Fruit fly (Drosophila melanogaster) whole organism, embryonic: ENCODE results near the gene CG34462.

Experiments
- Antp ChIP-seq: fragments of 200-800 bp; sonication (Bioruptor generic); optimal IDR thresholded peaks from 3 replicates; lab custom pipeline; 2016; ENCODE audit warnings: missing biosample characterization, missing genetic modification characterization
- Atf-2 ChIP-seq: fragments of 200-800 bp; sonication (Bioruptor generic); optimal IDR thresholded peaks from 2 replicates; lab custom pipeline; 2016; ENCODE audit warnings: missing biosample characterization, missing genetic modification characterization
- Blimp-1 ChIP-seq: fragments of 200-800 bp; sonication (Bioruptor generic); optimal IDR thresholded peaks from 3 replicates; lab custom pipeline; 2018; ENCODE audit warnings: missing biosample characterization, missing genetic modification characterization, mild to moderate bottlenecking, moderate library complexity, missing genetic modification reagents
- CG11085 ChIP-seq: fragments of 200-800 bp; sonication (Bioruptor generic); IDR thresholded peaks from 2 replicates; pipeline ENCODE4 v1.3.6; 2022; ENCODE audit warnings: missing biosample characterization, missing genetic modification characterization
- CG11696 ChIP-seq: fragments of 200-800 bp; sonication (Bioruptor generic); IDR thresholded peaks from 2 replicates; pipeline ENCODE4 v1.3.6; 2022; ENCODE audit warnings: missing biosample characterization, missing genetic modification characterization
- CG12391 ChIP-seq: fragments of 200-800 bp; sonication (Bioruptor generic); optimal IDR thresholded peaks from 3 replicates; lab custom pipeline; 2018; ENCODE audit warnings: missing biosample characterization, mild to moderate bottlenecking, missing genetic modification characterization, moderate library complexity
- CG14667 ChIP-seq: fragments of 200-800 bp; sonication (Bioruptor generic); IDR thresholded peaks from 2 replicates; pipeline ENCODE4 v1.3.6; 2022; ENCODE audit warnings: missing biosample characterization, missing genetic modification characterization
- CG16813 ChIP-seq: fragments of 200-800 bp; sonication (Bioruptor generic); IDR thresholded peaks from 3 replicates; pipeline ENCODE4 v1.3.6; 2022; ENCODE audit warnings: missing biosample characterization, missing genetic modification characterization; ENCODE audit not compliant: partially characterized antibody
- CG17328 ChIP-seq: fragments of 200-800 bp; sonication (Bioruptor generic); IDR thresholded peaks from 2 replicates; pipeline ENCODE4 v1.3.6; 2022; ENCODE audit warnings: missing biosample characterization, missing genetic modification characterization
- CG17361 ChIP-seq: fragments of 200-800 bp; sonication (Bioruptor generic); IDR thresholded peaks from 3 replicates; pipeline ENCODE4 v1.3.6; 2022; ENCODE audit warnings: missing biosample characterization, missing genetic modification characterization
- CG2120 ChIP-seq: fragments of 200-800 bp; sonication (Bioruptor generic); optimal IDR thresholded peaks from 3 replicates; lab custom pipeline; 2016; ENCODE audit warnings: missing biosample characterization, missing genetic modification characterization
- CG2712 ChIP-seq: fragments of 200-800 bp; optimal IDR thresholded peaks from 3 replicates; lab custom pipeline; 2019; ENCODE audit warnings: missing biosample characterization, mild to moderate bottlenecking, missing genetic modification characterization, moderate library complexity
- CG31441 ChIP-seq: fragments of 200-800 bp; sonication (Bioruptor generic); IDR thresholded peaks from 2 replicates; pipeline ENCODE4 v1.3.6; 2022; ENCODE audit warnings: missing biosample characterization, missing genetic modification characterization
- CG34376 ChIP-seq: fragments of 200-800 bp; sonication (Bioruptor generic); optimal IDR thresholded peaks from 2 replicates; lab custom pipeline; 2018; ENCODE audit warnings: missing biosample characterization, mild to moderate bottlenecking, missing genetic modification characterization
- CG4328 ChIP-seq: fragments of 200-800 bp; sonication (Bioruptor generic); optimal IDR thresholded peaks from 3 replicates; lab custom pipeline; 2017; ENCODE audit warnings: missing biosample characterization, missing genetic modification reagents, missing genetic modification characterization
- CG4404 ChIP-seq: fragments of 200-800 bp; sonication (Bioruptor generic); IDR thresholded peaks from 2 replicates; pipeline ENCODE4 v1.3.6; 2022; ENCODE audit warnings: missing biosample characterization, missing genetic modification characterization
- CG4617 ChIP-seq: fragments of 200-800 bp; sonication (Bioruptor generic); optimal IDR thresholded peaks from 3 replicates; lab custom pipeline; 2016; ENCODE audit warnings: missing biosample characterization, missing genetic modification characterization, borderline replicate concordance
- CG7357 ChIP-seq: fragments of 200-800 bp; sonication (Bioruptor generic); IDR thresholded peaks from 3 replicates; pipeline ENCODE4 v1.3.6; 2022; ENCODE audit warnings: missing biosample characterization, missing genetic modification characterization
- CHES-1-like ChIP-seq: fragments of 200-800 bp; sonication (Bioruptor generic); optimal IDR thresholded peaks from 2 replicates; lab custom pipeline; 2016; ENCODE audit warnings: missing biosample characterization, missing genetic modification characterization
- Camta ChIP-seq: fragments of 200-800 bp; sonication (Bioruptor generic); optimal IDR thresholded peaks from 2 replicates; lab custom pipeline; 2016; ENCODE audit warnings: missing biosample characterization, missing genetic modification characterization
- CoRest ChIP-seq: fragments of 200-800 bp; sonication (Bioruptor generic); optimal IDR thresholded peaks from 3 replicates; lab custom pipeline; 2018; ENCODE audit warnings: missing biosample characterization, mild to moderate bottlenecking, missing genetic modification characterization, moderate library complexity
- Dip3 ChIP-seq: fragments of 200-800 bp; sonication (Bioruptor generic); optimal IDR thresholded peaks from 3 replicates; lab custom pipeline; 2016; ENCODE audit warnings: missing biosample characterization, missing genetic modification characterization
- Dll ChIP-seq: fragments of 200-800 bp; sonication (Bioruptor generic); IDR thresholded peaks from 4 replicates; pipeline ENCODE4 v1.3.6; 2022; ENCODE audit warnings: missing biosample characterization, missing genetic modification characterization; ENCODE audit not compliant: partially characterized antibody
- Dp ChIP-seq: fragments of 200-800 bp; sonication (Bioruptor generic); optimal IDR thresholded peaks from 2 replicates; lab custom pipeline; 2018; ENCODE audit warnings: missing biosample characterization, mild to moderate bottlenecking, missing genetic modification characterization, moderate library complexity
- Drgx ChIP-seq: fragments of 200-800 bp; sonication (Bioruptor generic); IDR thresholded peaks from 2 replicates; pipeline ENCODE4 v1.3.6; 2022; ENCODE audit warnings: missing biosample characterization, missing genetic modification characterization
- E2f2 ChIP-seq: fragments of 200-800 bp; sonication (Bioruptor generic); IDR thresholded peaks from 2 replicates; pipeline ENCODE4 v1.3.6; 2022; ENCODE audit warnings: missing biosample characterization, missing genetic modification characterization
- GATAe ChIP-seq: fragments of 200-800 bp; sonication (Bioruptor generic); conservative IDR thresholded peaks from 2 replicates; pipeline ENCODE4 v1.3.6; 2022; ENCODE audit warnings: missing biosample characterization, missing genetic modification characterization
- Med ChIP-seq: fragments of 200-800 bp; sonication (Bioruptor generic); peaks from one replicate; lab custom pipeline; 2016; ENCODE audit warnings: missing biosample characterization, missing genetic modification characterization, mild to moderate bottlenecking, inconsistent platforms, moderate library complexity
- NK7.1 ChIP-seq: fragments of 200-800 bp; sonication (Bioruptor generic); optimal IDR thresholded peaks from 3 replicates; lab custom pipeline; 2016; ENCODE audit warnings: missing biosample characterization, missing genetic modification characterization
- Nf-YC ChIP-seq: fragments of 200-800 bp; optimal IDR thresholded peaks from 3 replicates; lab custom pipeline; 2019; ENCODE audit warnings: missing biosample characterization, mild to moderate bottlenecking, missing genetic modification characterization, moderate library complexity
- Opbp ChIP-seq: fragments of 200-800 bp; sonication (Bioruptor generic); IDR thresholded peaks from 3 replicates; pipeline ENCODE4 v1.3.6; 2022; ENCODE audit warnings: missing biosample characterization, missing genetic modification characterization; ENCODE audit not compliant: partially characterized antibody
- Taf1 ChIP-seq: fragments of 200-800 bp; sonication (Bioruptor generic); IDR thresholded peaks from 2 replicates; pipeline ENCODE4 v1.3.6; 2022; ENCODE audit warnings: missing biosample characterization, missing genetic modification characterization
- Vsx1 ChIP-seq: fragments of 200-800 bp; sonication (Bioruptor generic); optimal IDR thresholded peaks from 2 replicates; lab custom pipeline; 2017; ENCODE audit warnings: missing biosample characterization, mild to moderate bottlenecking, missing genetic modification characterization, missing genetic modification reagents
- ab ChIP-seq: fragments of 200-800 bp; sonication (Bioruptor generic); optimal IDR thresholded peaks from 2 replicates; lab custom pipeline; 2016; ENCODE audit warnings: missing biosample characterization, missing genetic modification characterization
- ash1 ChIP-seq: fragments of 200-800 bp; sonication (Bioruptor generic); optimal IDR thresholded peaks from 2 replicates; lab custom pipeline; 2018; ENCODE audit warnings: missing biosample characterization, mild to moderate bottlenecking, missing genetic modification characterization
- bowl ChIP-seq: fragments of 200-800 bp; sonication (Bioruptor generic); IDR thresholded peaks from 2 replicates; pipeline ENCODE4 v1.3.6; 2022; ENCODE audit warnings: missing biosample characterization, missing genetic modification characterization
- crp ChIP-seq, 2 experiments: fragments of 200-800 bp; sonication (Bioruptor generic); optimal IDR thresholded peaks; 2 replicates in 1 of 2; 3 replicates in 1 of 2; lab custom pipeline; 2017; ENCODE audit warnings: missing biosample characterization in 2 of 2, missing genetic modification characterization in 2 of 2, mild to moderate bottlenecking in 1 of 2, moderate library complexity in 1 of 2
- en ChIP-seq: fragments of 200-800 bp; sonication (Bioruptor generic); optimal IDR thresholded peaks from 2 replicates; lab custom pipeline; 2016; ENCODE audit warnings: missing biosample characterization, missing genetic modification characterization
- gcm ChIP-seq: fragments of 200-800 bp; sonication (Bioruptor generic); optimal IDR thresholded peaks from 2 replicates; lab custom pipeline; 2019; ENCODE audit warnings: missing biosample characterization, mild to moderate bottlenecking, missing genetic modification characterization, moderate library complexity
- gt ChIP-seq: fragments of 200-800 bp; sonication (Bioruptor generic); IDR thresholded peaks from 2 replicates; pipeline ENCODE4 v1.3.6; 2022; ENCODE audit warnings: missing biosample characterization, missing genetic modification characterization
- hth ChIP-seq: fragments of >200 bp; optimal IDR thresholded peaks from 2 replicates; lab custom pipeline; 2017; ENCODE audit warnings: inconsistent platforms
- insv ChIP-seq, 2 experiments: fragments of 200-800 bp; sonication (Bioruptor generic); optimal IDR thresholded peaks; 3 replicates each; lab custom pipeline; 2016 to 2018; ENCODE audit warnings: missing biosample characterization in 2 of 2, missing genetic modification characterization in 2 of 2
- jumu ChIP-seq: fragments of 200-800 bp; sonication (Bioruptor generic); optimal IDR thresholded peaks from 3 replicates; lab custom pipeline; 2016; ENCODE audit warnings: missing biosample characterization, missing genetic modification characterization
- onecut ChIP-seq: fragments of 200-800 bp; sonication (Bioruptor generic); IDR thresholded peaks from 2 replicates; pipeline ENCODE4 v1.3.6; 2022; ENCODE audit warnings: missing biosample characterization, missing genetic modification characterization
- phol ChIP-seq: fragments of 200-800 bp; sonication (Bioruptor generic); optimal IDR thresholded peaks from 3 replicates; lab custom pipeline; 2018; ENCODE audit warnings: missing biosample characterization, mild to moderate bottlenecking, missing genetic modification characterization, moderate library complexity
- rib ChIP-seq: fragments of 200-800 bp; sonication (Bioruptor generic); IDR thresholded peaks from 2 replicates; pipeline ENCODE4 v1.3.6; 2022; ENCODE audit warnings: missing biosample characterization, missing genetic modification characterization
- sd ChIP-seq: fragments of 200-800 bp; sonication (Bioruptor generic); optimal IDR thresholded peaks from 3 replicates; lab custom pipeline; 2018; ENCODE audit warnings: missing biosample characterization, mild to moderate bottlenecking, missing genetic modification characterization, moderate library complexity
- sima ChIP-seq: fragments of 200-800 bp; sonication (Bioruptor generic); optimal IDR thresholded peaks from 2 replicates; lab custom pipeline; 2016; ENCODE audit warnings: missing biosample characterization, missing genetic modification characterization
- sug ChIP-seq: fragments of 200-800 bp; optimal IDR thresholded peaks from 2 replicates; lab custom pipeline; 2019; ENCODE audit warnings: missing biosample characterization, mild to moderate bottlenecking, missing genetic modification characterization, moderate library complexity
- toy ChIP-seq: fragments of 200-800 bp; sonication (Bioruptor generic); IDR thresholded peaks from 2 replicates; pipeline ENCODE4 v1.3.6; 2022; ENCODE audit warnings: missing biosample characterization, missing genetic modification characterization
- trem ChIP-seq: fragments of 200-800 bp; optimal IDR thresholded peaks from 3 replicates; lab custom pipeline; 2019; ENCODE audit warnings: missing biosample characterization, mild to moderate bottlenecking, missing genetic modification characterization, moderate library complexity
- unc-4 ChIP-seq: fragments of 200-800 bp; sonication (Bioruptor generic); IDR thresholded peaks from 2 replicates; pipeline ENCODE4 v1.3.6; 2022; ENCODE audit warnings: missing biosample characterization, missing genetic modification characterization; ENCODE audit not compliant: partially characterized antibody

The CG34462 gene

dm6 chr3L:8338921-8339320, 10.5 kb downstream of the CG34462 start, which contains the start of gene Pex2 (continued):
- TF ChIP-seq CG2120 (GFP tag; lab: Kevin White, UChicago) (peak; percentile 32), CG31441 (GFP tag; lab: Robert Waterston, UW) (no peak), Antp (GFP tag; lab: Kevin White, UChicago) (no peak), CG4617 (GFP tag; lab: Kevin White, UChicago) (peak; percentile 9), CG17328 (GFP tag; lab: Robert Waterston, UW) (no peak), crp (GFP tag; optimal IDR thresholded peaks at IDR 0.05; lab: Kevin White, UChicago) (peak in 1 of 2 experiments; percentile 18), CHES-1-like (no peak), phol (tag; lab: Kevin White, UChicago) (peak; percentile 91), GATAe (peak; percentile 63), Drgx (0 out of 2 replicates have a peak, but pooled peaks have one; percentile 23), en (GFP tag; lab: Kevin White, UChicago) (no peak), CG11696 (GFP tag; lab: Robert Waterston, UW) (no peak), Dp (GFP tag; lab: Kevin White, UChicago) (peak; percentile 98), jumu (GFP tag; lab: Kevin White, UChicago) (no peak), CoRest (tag; lab: Kevin White, UChicago) (peak; percentile 20), hth (no peak), CG17361 (GFP tag; lab: Robert Waterston, UW) (no peak), Blimp-1 (GFP tag; lab: Kevin White, UChicago) (no peak), CG34376 (GFP tag; lab: Kevin White, UChicago) (peak; percentile 58), ab (GFP tag; lab: Kevin White, UChicago) (no peak), CG7357 (no peak), Dip3 (GFP tag; lab: Kevin White, UChicago) (no peak), Opbp (GFP tag; lab: Robert Waterston, UW) (no peak), CG16813 (GFP tag; lab: Robert Waterston, UW) (0 out of 3 replicates have a peak, but pooled peaks have one; percentile 31), CG12391 (no peak), Nf-YC (tag; lab: Kevin White, UChicago) (no peak), sima (GFP tag; lab: Kevin White, UChicago) (no peak), CG2712 (peak; percentile 5), E2f2 (peak; percentile 98), CG11085 (GFP tag; lab: Robert Waterston, UW) (no peak), sug (tag; lab: Kevin White, UChicago) (peak; percentile 28), Vsx1 (GFP tag; lab: Kevin White, UChicago) (peak; percentile 2), sd (tag; lab: Kevin White, UChicago) (peak; percentile 16), insv (GFP tag; optimal IDR thresholded peaks at IDR 0.05; lab: Kevin White, UChicago) (no peak), Atf-2 (GFP tag; lab: Kevin White, UChicago) (no peak), CG4328 (GFP tag; lab: Kevin White, UChicago) (no peak), ash1 (GFP tag; lab: Kevin White, UChicago) (no peak), toy (GFP tag; lab: Robert Waterston, UW) (no peak), Dll (GFP tag; lab: Robert Waterston, UW) (peak; percentile 48; the same call in 1 of the 4 replicates), bowl (GFP tag; lab: Robert Waterston, UW) (no peak), trem (tag; lab: Kevin White, UChicago) (peak; percentile 36), gt (GFP tag; lab: Robert Waterston, UW) (no peak), onecut (GFP tag; lab: Robert Waterston, UW) (no peak), unc-4 (GFP tag; lab: Robert Waterston, UW) (0 out of 2 replicates have a peak, but pooled peaks have one; percentile 25), NK7.1 (GFP tag; lab: Kevin White, UChicago) (no peak), gcm (GFP tag; lab: Kevin White, UChicago) (peak; percentile 15), CG4404 (GFP tag; lab: Robert Waterston, UW) (no peak), rib (GFP tag; lab: Robert Waterston, UW) (no peak), CG14667 (GFP tag; lab: Robert Waterston, UW) (no peak), Taf1 (no peak), Med (GFP tag; lab: Kevin White, UChicago) (peak; percentile 84), Camta (GFP tag; lab: Kevin White, UChicago) (no peak)
